Worm (Caenorhabditis elegans) whole organism, L4 larva: Measurements from ENCODE around the gene vit-3.

Source experiments
- F10B5.3 ChIP-seq: sonication (generic microtip); optimal IDR thresholded peaks from 2 replicates; lab custom pipeline; 2016; ENCODE audit warnings: mild to moderate bottlenecking, missing genetic modification characterization, missing compliant biosample characterization
- T20F7.1 ChIP-seq: fragments of 200-800 bp; sonication (Bioruptor generic); optimal IDR thresholded peaks from 2 replicates; lab custom pipeline; 2018; ENCODE audit warnings: mild to moderate bottlenecking, missing genetic modification characterization, missing compliant biosample characterization
- Y48G9A.11 ChIP-seq: fragments of 200-800 bp; sonication (Bioruptor generic); IDR thresholded peaks from 2 replicates; pipeline ENCODE4 v1.3.6; 2022; ENCODE audit warnings: missing genetic modification reagents, missing genetic modification characterization, missing compliant biosample characterization
- Y75B8A.6 ChIP-seq: fragments of 200-800 bp; sonication (Bioruptor generic); IDR thresholded peaks from 2 replicates; pipeline ENCODE4 v1.3.6; 2022; ENCODE audit warnings: missing genetic modification reagents, missing genetic modification characterization, missing compliant biosample characterization
- ZK337.2 ChIP-seq: fragments of 200-800 bp; sonication (Bioruptor generic); IDR thresholded peaks from 2 replicates; pipeline ENCODE4 v1.3.6; 2022; ENCODE audit warnings: missing genetic modification reagents, missing genetic modification characterization, missing compliant biosample characterization
- aha-1 ChIP-seq: fragments of 150-350 bp; peaks from one replicate; lab custom pipeline; 2014; ENCODE audit warnings: missing biosample characterization, missing genetic modification characterization
- ceh-28 ChIP-seq: fragments of 150-350 bp; optimal IDR thresholded peaks from 2 replicates; lab custom pipeline; 2014; ENCODE audit warnings: missing biosample characterization, missing genetic modification reagents, missing genetic modification characterization
- ceh-32 ChIP-seq: sonication (generic microtip); optimal IDR thresholded peaks from 2 replicates; lab custom pipeline; 2016; ENCODE audit warnings: mild to moderate bottlenecking, missing genetic modification characterization, missing compliant biosample characterization; ENCODE audit not compliant: poor library complexity
- ceh-82 ChIP-seq: sonication (generic microtip); optimal IDR thresholded peaks from 2 replicates; lab custom pipeline; 2017; ENCODE audit warnings: missing biosample characterization, missing genetic modification characterization
- daf-16 ChIP-seq, 3 experiments: sonication (generic microtip); optimal IDR thresholded peaks; 2 replicates each; lab custom pipeline; 2016 to 2017; ENCODE audit warnings: missing genetic modification characterization in 3 of 3, missing genetic modification reagents in 3 of 3, mild to moderate bottlenecking in 2 of 3, missing compliant biosample characterization in 2 of 3, missing biosample characterization in 1 of 3, moderate library complexity in 1 of 3
- daf-19 ChIP-seq: fragments of 200-800 bp; sonication (Bioruptor generic); conservative IDR thresholded peaks from 2 replicates; pipeline ENCODE4 v1.3.6; 2022; ENCODE audit warnings: missing genetic modification characterization, missing compliant biosample characterization
- dmd-6 ChIP-seq: fragments of 200-800 bp; sonication (Bioruptor generic); IDR thresholded peaks from 2 replicates; pipeline ENCODE4 v1.3.6; 2022; ENCODE audit warnings: missing genetic modification reagents, missing genetic modification characterization, missing compliant biosample characterization
- dmd-8 ChIP-seq: fragments of 200-800 bp; sonication (Bioruptor generic); IDR thresholded peaks from 2 replicates; pipeline ENCODE4 v1.3.6; 2022; ENCODE audit warnings: missing genetic modification characterization, missing compliant biosample characterization
- dve-1 ChIP-seq: sonication (generic microtip); optimal IDR thresholded peaks from 2 replicates; lab custom pipeline; 2017; ENCODE audit warnings: antibody characterized with exemption, mild to moderate bottlenecking, missing genetic modification characterization, missing compliant biosample characterization; ENCODE audit not compliant: insufficient read depth
- egl-43 ChIP-seq: fragments of 200-800 bp; sonication (Bioruptor generic); IDR thresholded peaks from 2 replicates; pipeline ENCODE4 v1.3.6; 2022; ENCODE audit warnings: missing genetic modification reagents, missing genetic modification characterization, missing compliant biosample characterization
- fos-1 ChIP-seq: fragments of 150-350 bp; optimal IDR thresholded peaks from 2 replicates; lab custom pipeline; 2014; ENCODE audit warnings: missing biosample characterization, missing genetic modification characterization
- hlh-11 ChIP-seq: fragments of 200-800 bp; sonication (Bioruptor generic); optimal IDR thresholded peaks from 2 replicates; lab custom pipeline; 2018; ENCODE audit warnings: mild to moderate bottlenecking, missing genetic modification characterization, missing compliant biosample characterization
- hlh-30 ChIP-seq: sonication (generic microtip); optimal IDR thresholded peaks from 2 replicates; lab custom pipeline; 2017; ENCODE audit warnings: antibody characterized with exemption, mild to moderate bottlenecking, missing genetic modification characterization, missing compliant biosample characterization; ENCODE audit not compliant: insufficient read depth
- lin-13 ChIP-seq: fragments of 150-350 bp; optimal IDR thresholded peaks from 2 replicates; lab custom pipeline; 2014; ENCODE audit warnings: missing biosample characterization, missing genetic modification reagents, missing genetic modification characterization
- lin-39 ChIP-seq: fragments of 150-350 bp; optimal IDR thresholded peaks from 2 replicates; lab custom pipeline; 2014; ENCODE audit warnings: missing biosample characterization, missing genetic modification reagents, missing genetic modification characterization
- mep-1 ChIP-seq: fragments of 150-350 bp; sonication (generic microtip); optimal IDR thresholded peaks from 3 replicates; lab custom pipeline; 2014; ENCODE audit warnings: missing biosample characterization, missing genetic modification characterization
- mes-2 ChIP-seq: sonication (generic microtip); optimal IDR thresholded peaks from 2 replicates; lab custom pipeline; 2016; ENCODE audit warnings: missing genotype, mild to moderate bottlenecking, missing genetic modification characterization, missing compliant biosample characterization; ENCODE audit not compliant: poor library complexity, severe bottlenecking
- nhr-102 ChIP-seq: sonication (generic microtip); optimal IDR thresholded peaks from 2 replicates; lab custom pipeline; 2016; ENCODE audit warnings: mild to moderate bottlenecking, missing genetic modification characterization, moderate library complexity, missing compliant biosample characterization
- nhr-28 ChIP-seq: fragments of 150-350 bp; optimal IDR thresholded peaks from 2 replicates; lab custom pipeline; 2014; ENCODE audit warnings: missing biosample characterization, missing genetic modification characterization
- nhr-41 ChIP-seq: fragments of 200-800 bp; sonication (Bioruptor generic); IDR thresholded peaks from 2 replicates; pipeline ENCODE4 v1.3.6; 2022; ENCODE audit warnings: missing genetic modification reagents, missing genetic modification characterization, missing compliant biosample characterization
- nhr-48 ChIP-seq: sonication (generic microtip); optimal IDR thresholded peaks from 2 replicates; lab custom pipeline; 2016; ENCODE audit warnings: mild to moderate bottlenecking, missing genetic modification characterization, missing compliant biosample characterization
- pha-4 ChIP-seq, 2 experiments: fragments of 150-350 bp in 1 of 2; fragments of 200-800 bp in 1 of 2; sonication (Bioruptor generic) in 1 of 2; IDR thresholded peaks in 1 of 2; optimal IDR thresholded peaks in 1 of 2; 2 replicates each; pipeline versions ENCODE4 v1.3.6 to Lab custom; 2014 to 2022; ENCODE audit warnings: missing genetic modification characterization in 2 of 2, missing genetic modification reagents in 2 of 2, missing biosample characterization in 1 of 2, missing compliant biosample characterization in 1 of 2
- php-3 ChIP-seq: fragments of 200-800 bp; sonication (Bioruptor generic); IDR thresholded peaks from 2 replicates; pipeline ENCODE4 v1.3.6; 2022; ENCODE audit warnings: missing genetic modification reagents, missing genetic modification characterization, missing compliant biosample characterization
- pqm-1 ChIP-seq: sonication (generic microtip); optimal IDR thresholded peaks from 2 replicates; lab custom pipeline; 2017; ENCODE audit warnings: missing biosample characterization, missing genetic modification characterization
- saeg-2 ChIP-seq: fragments of 200-800 bp; sonication (Bioruptor generic); IDR thresholded peaks from 2 replicates; pipeline ENCODE4 v1.3.6; 2022; ENCODE audit warnings: missing genetic modification reagents, missing genetic modification characterization, missing compliant biosample characterization
- set-16 ChIP-seq: fragments of 200-800 bp; sonication (Bioruptor generic); IDR thresholded peaks from 2 replicates; pipeline ENCODE4 v1.3.6; 2022; ENCODE audit warnings: missing genetic modification reagents, missing genetic modification characterization, missing compliant biosample characterization
- spr-1 ChIP-seq: sonication (generic microtip); optimal IDR thresholded peaks from 2 replicates; lab custom pipeline; 2016; ENCODE audit warnings: mild to moderate bottlenecking, missing genetic modification characterization, missing compliant biosample characterization
- tra-1 ChIP-seq: fragments of 200-800 bp; sonication (Bioruptor generic); IDR thresholded peaks from 2 replicates; pipeline ENCODE4 v1.3.6; 2022; ENCODE audit warnings: missing genetic modification reagents, missing genetic modification characterization, missing compliant biosample characterization
- zag-1 ChIP-seq: fragments of 150-350 bp; optimal IDR thresholded peaks from 2 replicates; lab custom pipeline; 2014; ENCODE audit warnings: missing biosample characterization, missing genetic modification characterization
- zfp-2 ChIP-seq: sonication (generic microtip); optimal IDR thresholded peaks from 2 replicates; lab custom pipeline; 2016; ENCODE audit warnings: mild to moderate bottlenecking, missing genetic modification characterization, missing compliant biosample characterization

Gene vit-3

ce11 chrX:3555930-3556329, 16.4 kb downstream of the vit-3 start (continued):
- no peak for TF ChIP-seq spr-1
- no peak for TF ChIP-seq tra-1 (GFP tag; lab: Robert Waterston, UW)
- no peak for TF ChIP-seq zag-1 (tag; lab: Kevin White, UChicago)
- peak; percentile 77 for TF ChIP-seq dmd-6 (GFP tag; lab: Robert Waterston, UW)
- TF ChIP-seq daf-19 (GFP tag; lab: Robert Waterston, UW), result no peak
- TF ChIP-seq nhr-102 (tag; lab: Kevin White, UChicago), result no peak
- TF ChIP-seq nhr-41 (GFP tag; lab: Robert Waterston, UW), result no peak
- no peak for TF ChIP-seq egl-43 (GFP tag; lab: Robert Waterston, UW)
- no peak for TF ChIP-seq ceh-82 (tag; lab: Kevin White, UChicago)

ce11 chrX:3554117-3554516, 18.2 kb downstream of the vit-3 start:
- TF ChIP-seq ceh-28 (tag; lab: Kevin White, UChicago), result no peak
- TF ChIP-seq set-16 (GFP tag; lab: Robert Waterston, UW), result peak; percentile 64
- no peak for TF ChIP-seq php-3

- peak; percentile 85 for TF ChIP-seq aha-1
- TF ChIP-seq set-16 (GFP tag; lab: Robert Waterston, UW), result no peak
Measured at ce11 chrX:3553687-3554086, 18.7 kb downstream of the vit-3 start.

- no peak for TF ChIP-seq nhr-102 (tag; lab: Kevin White, UChicago)
- TF ChIP-seq dve-1, result peak; percentile 41
- peak; percentile 47; the same call in 1 of the 2 replicates for TF ChIP-seq dmd-6 (GFP tag; lab: Robert Waterston, UW)
- TF ChIP-seq nhr-48, result no peak
- peak; percentile 6 for TF ChIP-seq hlh-11 (tag; lab: Kevin White, UChicago)
- TF ChIP-seq php-3, result 0 out of 2 replicates have a peak, but pooled peaks have one; percentile 37
- peak; percentile 30 for TF ChIP-seq pqm-1 (tag; lab: Kevin White, UChicago)
- TF ChIP-seq aha-1, result peak; percentile 16
- TF ChIP-seq mep-1 (tag; lab: Kevin White, UChicago), result peak; percentile 1
- no peak for TF ChIP-seq daf-16 (GFP tag; optimal IDR thresholded peaks at IDR 0.05; lab: Kevin White, UChicago)
- TF ChIP-seq daf-16 (tag; optimal IDR thresholded peaks at IDR 0.05; lab: Kevin White, UChicago), result peak; percentile 31
- TF ChIP-seq, all 104 proteins: peak for 8
Measured at ce11 chrX:3552948-3553347, 19.4 kb downstream of the vit-3 start.

- TF ChIP-seq hlh-30 (tag; lab: Kevin White, UChicago) (peak; percentile 5), dve-1 (peak; percentile 11), pha-4 (GFP tag; IDR thresholded peaks at IDR 0.05; lab: Robert Waterston, UW) (0 out of 2 replicates have a peak, but pooled peaks have one; percentile 40), pha-4 (tag; optimal IDR thresholded peaks at IDR 0.05; lab: Kevin White, UChicago) (no peak), Y48G9A.11 (GFP tag; lab: Robert Waterston, UW) (no peak), dmd-6 (GFP tag; lab: Robert Waterston, UW) (peak; percentile 30; the same call in 1 of the 2 replicates), mes-2 (tag; lab: Kevin White, UChicago) (peak; percentile 31), F10B5.3 (tag; lab: Kevin White, UChicago) (no peak), tra-1 (GFP tag; lab: Robert Waterston, UW) (peak; percentile 71), daf-16 (GFP tag; optimal IDR thresholded peaks at IDR 0.05; lab: Kevin White, UChicago) (no peak), daf-16 (tag; optimal IDR thresholded peaks at IDR 0.05; lab: Kevin White, UChicago) (peak; percentile 88), hlh-11 (tag; lab: Kevin White, UChicago) (peak; percentile 33), lin-39 (tag; lab: Kevin White, UChicago) (no peak)
Measured at ce11 chrX:3551173-3551572, 21.2 kb downstream of the vit-3 start.

ce11 chrX:3548716-3549115, 23.6 kb downstream of the vit-3 start:
- TF ChIP-seq saeg-2 (GFP tag; lab: Robert Waterston, UW) (no peak), nhr-28 (tag; lab: Kevin White, UChicago) (peak; percentile 51), Y75B8A.6 (no peak), lin-13 (no peak), pha-4 (GFP tag; IDR thresholded peaks at IDR 0.05; lab: Robert Waterston, UW) (no peak), pha-4 (tag; optimal IDR thresholded peaks at IDR 0.05; lab: Kevin White, UChicago) (no peak), ceh-32 (tag; lab: Kevin White, UChicago) (no peak), fos-1 (tag; lab: Kevin White, UChicago) (no peak), daf-16 (GFP tag; optimal IDR thresholded peaks at IDR 0.05; lab: Kevin White, UChicago) (no peak), daf-16 (tag; optimal IDR thresholded peaks at IDR 0.05; lab: Kevin White, UChicago) (peak; percentile 36), pqm-1 (tag; lab: Kevin White, UChicago) (peak; percentile 89), dmd-8 (GFP tag; lab: Robert Waterston, UW) (no peak), T20F7.1 (GFP tag; lab: Kevin White, UChicago) (no peak), dmd-6 (GFP tag; lab: Robert Waterston, UW) (peak; percentile 42; the same call in 1 of the 2 replicates), ZK337.2 (GFP tag; lab: Robert Waterston, UW) (no peak), zfp-2 (no peak), dve-1 (peak; percentile 13), nhr-48 (no peak), F10B5.3 (tag; lab: Kevin White, UChicago) (no peak)
